Worm (Caenorhabditis elegans) whole organism, early embryonic: ENCODE measurements around the gene mut-7.

Experiments used
- B0310.2 ChIP-seq: sonication (generic microtip); optimal IDR thresholded peaks from 2 replicates; lab custom pipeline; 2016; ENCODE audit warnings: mild to moderate bottlenecking, missing genetic modification characterization, missing compliant biosample characterization
- F13C5.2 ChIP-seq: sonication (generic microtip); optimal IDR thresholded peaks from 2 replicates; lab custom pipeline; 2017; ENCODE audit warnings: mild to moderate bottlenecking, missing genetic modification characterization, inconsistent platforms, missing compliant biosample characterization
- aly-1 ChIP-seq: sonication (generic microtip); optimal IDR thresholded peaks from 2 replicates; lab custom pipeline; 2016; ENCODE audit warnings: missing genetic modification characterization, missing compliant biosample characterization
- ama-1 ChIP-seq: fragments of 150-350 bp; optimal IDR thresholded peaks from 2 replicates; lab custom pipeline; 2014
- ceh-13 ChIP-seq: fragments of 200-800 bp; sonication (Bioruptor generic); optimal IDR thresholded peaks from 2 replicates; lab custom pipeline; 2018; ENCODE audit warnings: mild to moderate bottlenecking, missing genetic modification characterization, missing compliant biosample characterization
- ceh-36 ChIP-seq: sonication (generic microtip); optimal IDR thresholded peaks from 2 replicates; lab custom pipeline; 2016; ENCODE audit warnings: missing genetic modification characterization, inconsistent platforms, missing compliant biosample characterization
- ets-7 ChIP-seq: sonication (generic microtip); optimal IDR thresholded peaks from 2 replicates; lab custom pipeline; 2016; ENCODE audit warnings: missing genotype, missing genetic modification characterization, missing compliant biosample characterization
- flt-1 ChIP-seq: fragments of 200-800 bp; sonication (Bioruptor generic); IDR thresholded peaks from 2 replicates; pipeline ENCODE4 v1.3.6; 2022; ENCODE audit warnings: missing genetic modification characterization, missing compliant biosample characterization
- hmbx-1 ChIP-seq: sonication (generic microtip); optimal IDR thresholded peaks from 2 replicates; lab custom pipeline; 2016; ENCODE audit warnings: mild to moderate bottlenecking, missing genetic modification characterization, missing compliant biosample characterization
- hmg-4 ChIP-seq: fragments of 200-800 bp; sonication (Bioruptor generic); optimal IDR thresholded peaks from 2 replicates; lab custom pipeline; 2018; ENCODE audit warnings: mild to moderate bottlenecking, missing genetic modification characterization, missing compliant biosample characterization
- hnd-1 ChIP-seq: sonication (generic microtip); optimal IDR thresholded peaks from 2 replicates; lab custom pipeline; 2016; ENCODE audit warnings: missing genetic modification characterization, missing compliant biosample characterization
- pes-1 ChIP-seq: fragments of 200-800 bp; sonication (Bioruptor generic); IDR thresholded peaks from 2 replicates; pipeline ENCODE4 v1.3.6; 2022; ENCODE audit warnings: missing genetic modification reagents, missing genetic modification characterization, missing compliant biosample characterization
- scrt-1 ChIP-seq: fragments of 200-800 bp; sonication (Bioruptor generic); IDR thresholded peaks from 2 replicates; pipeline ENCODE4 v1.3.6; 2022; ENCODE audit warnings: missing genetic modification characterization, missing compliant biosample characterization
- sea-1 ChIP-seq: fragments of 200-800 bp; sonication (Bioruptor generic); conservative IDR thresholded peaks from 2 replicates; pipeline ENCODE4 v1.3.6; 2022; ENCODE audit warnings: missing genetic modification characterization, missing compliant biosample characterization
- tbx-11 ChIP-seq: fragments of 200-800 bp; sonication (Bioruptor generic); IDR thresholded peaks from 2 replicates; pipeline ENCODE4 v1.3.6; 2022; ENCODE audit warnings: missing genetic modification characterization, missing compliant biosample characterization
- tbx-37 ChIP-seq: fragments of 200-800 bp; sonication (Bioruptor generic); conservative IDR thresholded peaks from 2 replicates; pipeline ENCODE4 v1.3.6; 2022; ENCODE audit warnings: missing genetic modification reagents, missing genetic modification characterization, missing compliant biosample characterization
- tra-4 ChIP-seq: sonication (generic microtip); optimal IDR thresholded peaks from 2 replicates; lab custom pipeline; 2017; ENCODE audit warnings: missing genetic modification characterization, missing compliant biosample characterization

Gene mut-7

ce11 chrIII:9497412-9497811, 44.8 kb downstream of the mut-7 start:
- TF ChIP-seq scrt-1 (GFP tag; lab: Robert Waterston, UW) = no peak
- TF ChIP-seq ceh-13 (GFP tag; lab: Kevin White, UChicago) = no peak
- TF ChIP-seq ceh-36 = no peak
- no peak for TF ChIP-seq pes-1
- TF ChIP-seq ets-7 (tag; lab: Kevin White, UChicago) = no peak
- TF ChIP-seq hnd-1 (tag; lab: Kevin White, UChicago) = no peak
- TF ChIP-seq F13C5.2 (tag; lab: Kevin White, UChicago) = no peak
- no peak for TF ChIP-seq ama-1 (lab: Kevin White, UChicago)
- TF ChIP-seq tra-4 (tag; lab: Kevin White, UChicago) = no peak
- no peak for TF ChIP-seq aly-1 (tag; lab: Kevin White, UChicago)
- no peak for TF ChIP-seq sea-1
- TF ChIP-seq tbx-11 = no peak
- TF ChIP-seq hmg-4 = no peak
- TF ChIP-seq B0310.2 (tag; lab: Kevin White, UChicago) = no peak
- TF ChIP-seq hmbx-1 (tag; lab: Kevin White, UChicago) = no peak
- TF ChIP-seq flt-1 (GFP tag; lab: Robert Waterston, UW) = no peak
- no peak for TF ChIP-seq tbx-37 (GFP tag; lab: Robert Waterston, UW)

- no peak for TF ChIP-seq ama-1 (lab: Kevin White, UChicago)
- no peak for TF ChIP-seq ceh-13 (GFP tag; lab: Kevin White, UChicago)
- no peak for TF ChIP-seq ets-7 (tag; lab: Kevin White, UChicago)
- no peak for TF ChIP-seq B0310.2 (tag; lab: Kevin White, UChicago)
- no peak for TF ChIP-seq scrt-1 (GFP tag; lab: Robert Waterston, UW)
- no peak for TF ChIP-seq hmg-4
- no peak for TF ChIP-seq tra-4 (tag; lab: Kevin White, UChicago)
- no peak for TF ChIP-seq pes-1
- no peak for TF ChIP-seq aly-1 (tag; lab: Kevin White, UChicago)
- TF ChIP-seq hmbx-1 (tag; lab: Kevin White, UChicago) = no peak
- TF ChIP-seq tbx-37 (GFP tag; lab: Robert Waterston, UW) = no peak
- TF ChIP-seq hnd-1 (tag; lab: Kevin White, UChicago) = no peak
- TF ChIP-seq F13C5.2 (tag; lab: Kevin White, UChicago) = no peak
These were observed 46.1 kb downstream of the mut-7 start for ce11 chrIII:9496083-9496482.

ce11 chrIII:9494209-9494608, 48.0 kb downstream of the mut-7 start:
- TF ChIP-seq ceh-36 (no peak), ceh-13 (GFP tag; lab: Kevin White, UChicago) (no peak), hmg-4 (no peak), scrt-1 (GFP tag; lab: Robert Waterston, UW) (no peak), hmbx-1 (tag; lab: Kevin White, UChicago) (no peak), ets-7 (tag; lab: Kevin White, UChicago) (no peak), tra-4 (tag; lab: Kevin White, UChicago) (no peak), hnd-1 (tag; lab: Kevin White, UChicago) (no peak), F13C5.2 (tag; lab: Kevin White, UChicago) (no peak), aly-1 (tag; lab: Kevin White, UChicago) (no peak)

ce11 chrIII:9490783-9491547, 51.2 kb downstream of the mut-7 start, which contains the start of the genes dars-1 and ctr-9:
Gene dars-1, minus strand, starts transcription at chrIII:9491215.
Gene ctr-9, plus strand, starts transcription at chrIII:9491396.
- TF ChIP-seq ceh-13 (GFP tag; lab: Kevin White, UChicago) (no peak), sea-1 (no peak), ama-1 (lab: Kevin White, UChicago) (no peak), hnd-1 (tag; lab: Kevin White, UChicago) (no peak), ets-7 (tag; lab: Kevin White, UChicago) (no peak), flt-1 (GFP tag; lab: Robert Waterston, UW) (no peak), tra-4 (tag; lab: Kevin White, UChicago) (no peak), tbx-37 (GFP tag; lab: Robert Waterston, UW) (no peak), ceh-36 (no peak)

- TF ChIP-seq tra-4 (tag; lab: Kevin White, UChicago) = no peak
- no peak for TF ChIP-seq F13C5.2 (tag; lab: Kevin White, UChicago)
These were observed 52.4 kb downstream of the mut-7 start for ce11 chrIII:9489798-9490197.
